Worm (Caenorhabditis elegans): ENCODE data around the gene srz-95.

srz-95 gene

DNA sequence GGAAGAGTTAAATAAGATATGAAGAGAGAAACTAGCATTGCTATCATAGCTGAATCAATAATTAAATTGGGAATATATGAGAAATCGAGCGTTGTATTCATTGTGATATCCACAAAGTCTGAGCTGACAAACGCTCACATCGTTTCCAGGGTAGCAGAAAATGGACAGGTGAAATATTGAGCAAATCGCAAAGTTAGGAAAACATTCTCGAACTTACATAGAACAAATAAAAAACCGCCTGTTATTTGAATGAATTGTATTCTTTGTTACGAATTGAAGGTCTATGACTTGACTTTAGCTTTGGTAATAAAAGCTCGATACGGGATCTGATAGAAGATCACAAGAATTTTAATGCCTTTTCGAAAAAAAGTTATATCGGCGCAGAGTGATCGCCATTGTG is 44.0 kb downstream of the srz-95 start, which contains the start of gene srz-94:
srz-94 (minus strand) TSS at position 101 of the 400 bp plus-strand sequence.
- no peak for TF ChIP-seq hmg-20 (GFP tag; IDR thresholded peaks at IDR 0.05)
- no peak for TF ChIP-seq athp-1 (tag; optimal IDR thresholded peaks at IDR 0.05)
- TF ChIP-seq Y53G8AR.9 (GFP tag; conservative IDR thresholded peaks at IDR 0.05): no peak
- TF ChIP-seq pha-4 (tag; optimal IDR thresholded peaks at IDR 0.05): no peak
- TF ChIP-seq dpl-1 (GFP tag; optimal IDR thresholded peaks at IDR 0.05): no peak
- no peak for TF ChIP-seq F55B11.4 (tag; optimal IDR thresholded peaks at IDR 0.05; ENCODE audit: borderline replicate concordance, insufficient read depth)
- TF ChIP-seq snpc-1.3 (tag; optimal IDR thresholded peaks at IDR 0.05; ENCODE audit: insufficient read depth): no peak
- TF ChIP-seq ztf-26 (tag; optimal IDR thresholded peaks at IDR 0.05): no peak
- TF ChIP-seq efl-1 (GFP tag; optimal IDR thresholded peaks at IDR 0.05): no peak
- no peak for TF ChIP-seq snpc-3.4 (tag; optimal IDR thresholded peaks at IDR 0.05)
- no peak for TF ChIP-seq ceh-58 (GFP tag; IDR thresholded peaks at IDR 0.05)
- TF ChIP-seq ccch-3 (GFP tag; optimal IDR thresholded peaks at IDR 0.05): no peak
- no peak for TF ChIP-seq lin-35 (GFP tag; optimal IDR thresholded peaks at IDR 0.05)
- TF ChIP-seq let-607 (tag; optimal IDR thresholded peaks at IDR 0.05): no peak
- no peak for TF ChIP-seq xnd-1 (tag; optimal IDR thresholded peaks at IDR 0.05)
- no peak for TF ChIP-seq mel-28 (tag; optimal IDR thresholded peaks at IDR 0.05; ENCODE audit: borderline replicate concordance)
- no peak for TF ChIP-seq hsf-1 (GFP tag; IDR thresholded peaks at IDR 0.05)
- no peak for TF ChIP-seq ets-4 (GFP tag; optimal IDR thresholded peaks at IDR 0.05)

DNA sequence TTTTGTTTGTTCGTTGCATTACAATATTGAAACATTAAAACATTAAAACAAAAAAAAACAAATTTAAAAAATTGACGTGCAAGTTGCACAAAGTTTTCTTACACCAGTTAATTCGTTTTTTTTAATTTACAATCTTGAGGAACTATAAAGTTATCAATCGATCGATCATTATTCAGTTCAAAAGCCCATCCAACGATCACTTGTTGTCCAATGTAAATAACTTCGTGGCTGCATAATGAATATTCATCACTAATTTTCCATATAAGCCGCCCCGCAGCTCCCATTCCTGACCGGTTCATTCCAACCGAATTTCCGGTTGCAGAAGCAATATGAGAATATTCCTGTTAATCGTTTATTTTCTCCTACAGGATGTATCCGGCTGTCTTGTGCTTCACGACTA is 50.4 kb downstream of the srz-95 start, which contains the start of gene hpo-33:
hpo-33 (plus strand) TSS at position 301 of the 400 bp plus-strand sequence.
- TF ChIP-seq ekl-4 (GFP tag; IDR thresholded peaks at IDR 0.05) (no peak), mes-4 (tag; optimal IDR thresholded peaks at IDR 0.05) (no peak), sea-2 (GFP tag; IDR thresholded peaks at IDR 0.05) (no peak), let-526 (GFP tag; IDR thresholded peaks at IDR 0.05) (no peak), attf-6 (GFP tag; IDR thresholded peaks at IDR 0.05) (no peak), atf-7 (tag; optimal IDR thresholded peaks at IDR 0.05) (no peak), F55B11.4 (tag; optimal IDR thresholded peaks at IDR 0.05; ENCODE audit: borderline replicate concordance, insufficient read depth) (no peak), pbrm-1 (GFP tag; IDR thresholded peaks at IDR 0.05) (no peak)
